Worm (Caenorhabditis elegans): Measurements from ENCODE around the gene sru-2.

Gene sru-2

ce11 chrIV:9524849-9525460, 38.9 kb downstream of the sru-2 start, which contains the start of gene ndua-5:
ndua-5 (minus strand) TSS chrIV:9524899.
- TF ChIP-seq T22C8.4 (GFP tag; IDR thresholded peaks at IDR 0.05): no peak
- TF ChIP-seq ref-1 (GFP tag; conservative IDR thresholded peaks at IDR 0.05): no peak
- no peak for TF ChIP-seq ztf-29 (GFP tag; IDR thresholded peaks at IDR 0.05)
- no peak for TF ChIP-seq tab-1 (GFP tag; IDR thresholded peaks at IDR 0.05)
- TF ChIP-seq klf-2 (GFP tag; conservative IDR thresholded peaks at IDR 0.05): no peak
- no peak for TF ChIP-seq flt-1 (GFP tag; IDR thresholded peaks at IDR 0.05)
- no peak for TF ChIP-seq med-1 (GFP tag; optimal IDR thresholded peaks at IDR 0.05; ENCODE audit: insufficient read depth)
- no peak for TF ChIP-seq ztf-23 (GFP tag; IDR thresholded peaks at IDR 0.05)
- no peak for TF ChIP-seq cog-1 (tag; optimal IDR thresholded peaks at IDR 0.05)

- no peak for TF ChIP-seq flt-1 (GFP tag; IDR thresholded peaks at IDR 0.05)
- no peak for TF ChIP-seq med-1 (GFP tag; optimal IDR thresholded peaks at IDR 0.05; ENCODE audit: insufficient read depth)
- TF ChIP-seq tab-1 (GFP tag; IDR thresholded peaks at IDR 0.05): no peak
- no peak for TF ChIP-seq ztf-23 (GFP tag; IDR thresholded peaks at IDR 0.05)
- no peak for TF ChIP-seq ref-1 (GFP tag; conservative IDR thresholded peaks at IDR 0.05)
- TF ChIP-seq klf-2 (GFP tag; conservative IDR thresholded peaks at IDR 0.05): no peak
- TF ChIP-seq cog-1 (tag; optimal IDR thresholded peaks at IDR 0.05): no peak
- TF ChIP-seq ztf-29 (GFP tag; IDR thresholded peaks at IDR 0.05): no peak
- no peak for TF ChIP-seq T22C8.4 (GFP tag; IDR thresholded peaks at IDR 0.05)
Observed at ce11 chrIV:9525682-9526416, 39.8 kb downstream of the sru-2 start, which contains the start of gene elo-1. elo-1 (plus strand) TSS chrIV:9526366.

- TF ChIP-seq tab-1 (GFP tag; IDR thresholded peaks at IDR 0.05) (no peak), ztf-29 (GFP tag; IDR thresholded peaks at IDR 0.05) (no peak), cog-1 (tag; optimal IDR thresholded peaks at IDR 0.05) (no peak), klf-2 (GFP tag; conservative IDR thresholded peaks at IDR 0.05) (no peak), med-1 (GFP tag; optimal IDR thresholded peaks at IDR 0.05; ENCODE audit: insufficient read depth) (no peak), ztf-23 (GFP tag; IDR thresholded peaks at IDR 0.05) (no peak), T22C8.4 (GFP tag; IDR thresholded peaks at IDR 0.05) (no peak), flt-1 (GFP tag; IDR thresholded peaks at IDR 0.05) (no peak), ref-1 (GFP tag; conservative IDR thresholded peaks at IDR 0.05) (no peak)
Observed at ce11 chrIV:9527002-9527401, 40.9 kb downstream of the sru-2 start.

ce11 chrIV:9529647-9530046, 43.6 kb downstream of the sru-2 start, which contains the start of gene elo-7:
elo-7 (plus strand) TSS chrIV:9529947.
- TF ChIP-seq ref-1 (GFP tag; conservative IDR thresholded peaks at IDR 0.05): no peak
- TF ChIP-seq T22C8.4 (GFP tag; IDR thresholded peaks at IDR 0.05): no peak
- TF ChIP-seq ztf-29 (GFP tag; IDR thresholded peaks at IDR 0.05): no peak
- no peak for TF ChIP-seq tab-1 (GFP tag; IDR thresholded peaks at IDR 0.05)
- TF ChIP-seq klf-2 (GFP tag; conservative IDR thresholded peaks at IDR 0.05): no peak
- TF ChIP-seq flt-1 (GFP tag; IDR thresholded peaks at IDR 0.05): no peak
- no peak for TF ChIP-seq med-1 (GFP tag; optimal IDR thresholded peaks at IDR 0.05; ENCODE audit: insufficient read depth)
- no peak for TF ChIP-seq cog-1 (tag; optimal IDR thresholded peaks at IDR 0.05)
- no peak for TF ChIP-seq ztf-23 (GFP tag; IDR thresholded peaks at IDR 0.05)

- no peak for TF ChIP-seq med-1 (GFP tag; optimal IDR thresholded peaks at IDR 0.05; ENCODE audit: insufficient read depth)
- TF ChIP-seq klf-2 (GFP tag; conservative IDR thresholded peaks at IDR 0.05): no peak
- no peak for TF ChIP-seq ztf-29 (GFP tag; IDR thresholded peaks at IDR 0.05)
- no peak for TF ChIP-seq T22C8.4 (GFP tag; IDR thresholded peaks at IDR 0.05)
- TF ChIP-seq ztf-23 (GFP tag; IDR thresholded peaks at IDR 0.05): no peak
- no peak for TF ChIP-seq flt-1 (GFP tag; IDR thresholded peaks at IDR 0.05)
- TF ChIP-seq tab-1 (GFP tag; IDR thresholded peaks at IDR 0.05): no peak
- TF ChIP-seq cog-1 (tag; optimal IDR thresholded peaks at IDR 0.05): no peak
- TF ChIP-seq ref-1 (GFP tag; conservative IDR thresholded peaks at IDR 0.05): no peak
Observed at ce11 chrIV:9530768-9531167, 44.7 kb downstream of the sru-2 start.

ce11 chrIV:9533071-9533470, 47.0 kb downstream of the sru-2 start, which contains the start of gene F56H11.2:
F56H11.2 (minus strand) TSS chrIV:9533171.
- TF ChIP-seq cog-1 (tag; optimal IDR thresholded peaks at IDR 0.05): no peak
- TF ChIP-seq ztf-23 (GFP tag; IDR thresholded peaks at IDR 0.05): no peak
- TF ChIP-seq med-1 (GFP tag; optimal IDR thresholded peaks at IDR 0.05; ENCODE audit: insufficient read depth): no peak
- no peak for TF ChIP-seq tab-1 (GFP tag; IDR thresholded peaks at IDR 0.05)
- no peak for TF ChIP-seq T22C8.4 (GFP tag; IDR thresholded peaks at IDR 0.05)
- no peak for TF ChIP-seq flt-1 (GFP tag; IDR thresholded peaks at IDR 0.05)

ce11 chrIV:9534342-9534741, 48.3 kb downstream of the sru-2 start:
- TF ChIP-seq T22C8.4 (GFP tag; IDR thresholded peaks at IDR 0.05): no peak

ce11 chrIV:9535105-9535504, 49.0 kb downstream of the sru-2 start:
- TF ChIP-seq ztf-23 (GFP tag; IDR thresholded peaks at IDR 0.05): no peak
- TF ChIP-seq klf-2 (GFP tag; conservative IDR thresholded peaks at IDR 0.05): no peak
- TF ChIP-seq cog-1 (tag; optimal IDR thresholded peaks at IDR 0.05): no peak
- TF ChIP-seq tab-1 (GFP tag; IDR thresholded peaks at IDR 0.05): no peak
- no peak for TF ChIP-seq ztf-29 (GFP tag; IDR thresholded peaks at IDR 0.05)
- TF ChIP-seq med-1 (GFP tag; optimal IDR thresholded peaks at IDR 0.05; ENCODE audit: insufficient read depth): no peak
- TF ChIP-seq ref-1 (GFP tag; conservative IDR thresholded peaks at IDR 0.05): no peak
- TF ChIP-seq flt-1 (GFP tag; IDR thresholded peaks at IDR 0.05): no peak
- TF ChIP-seq T22C8.4 (GFP tag; IDR thresholded peaks at IDR 0.05): no peak

- no peak for TF ChIP-seq ztf-29 (GFP tag; IDR thresholded peaks at IDR 0.05)
- no peak for TF ChIP-seq ztf-23 (GFP tag; IDR thresholded peaks at IDR 0.05)
- TF ChIP-seq ref-1 (GFP tag; conservative IDR thresholded peaks at IDR 0.05): no peak
- no peak for TF ChIP-seq flt-1 (GFP tag; IDR thresholded peaks at IDR 0.05)
- no peak for TF ChIP-seq tab-1 (GFP tag; IDR thresholded peaks at IDR 0.05)
- TF ChIP-seq T22C8.4 (GFP tag; IDR thresholded peaks at IDR 0.05): no peak
- TF ChIP-seq klf-2 (GFP tag; conservative IDR thresholded peaks at IDR 0.05): no peak
- no peak for TF ChIP-seq cog-1 (tag; optimal IDR thresholded peaks at IDR 0.05)
- TF ChIP-seq med-1 (GFP tag; optimal IDR thresholded peaks at IDR 0.05; ENCODE audit: insufficient read depth): no peak
Observed at ce11 chrIV:9536124-9536523, 50.1 kb downstream of the sru-2 start.
